Worm (Caenorhabditis elegans): ENCODE data around the gene gcy-3.

DNA sequence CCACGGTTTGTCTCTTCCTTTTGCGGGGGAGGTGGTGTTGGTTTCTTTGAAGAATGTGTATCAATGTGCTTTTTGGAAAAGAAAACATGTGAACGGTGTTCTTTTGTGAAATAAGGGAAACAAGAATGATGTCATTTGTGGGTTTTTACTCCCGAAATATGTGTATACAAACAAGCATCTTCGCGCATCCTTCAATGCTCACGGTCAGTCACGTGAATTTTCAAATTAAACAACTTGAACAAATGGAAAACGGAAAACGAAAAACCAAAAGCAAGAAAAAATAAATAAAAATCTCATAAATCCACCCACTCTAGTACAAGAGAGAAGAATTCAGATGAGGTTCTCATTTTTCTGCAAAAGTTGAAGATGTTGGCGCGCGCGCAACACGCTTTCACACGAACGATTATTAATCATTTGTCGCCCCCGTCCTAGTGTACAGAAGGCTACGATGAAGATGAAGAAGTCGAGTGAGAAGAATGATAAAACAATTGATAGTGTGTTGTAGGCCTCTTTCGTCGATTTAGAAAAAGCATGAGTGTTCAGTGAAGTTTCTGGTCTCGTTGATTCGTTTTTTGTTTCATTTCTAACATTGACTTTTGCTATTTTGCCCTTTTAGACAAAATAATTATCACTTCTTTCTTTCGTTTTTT, 21.9 kb downstream of the gcy-3 start:
- no peak for TF ChIP-seq dao-5 (tag; optimal IDR thresholded peaks at IDR 0.05)
- no peak for TF ChIP-seq him-1 (tag; optimal IDR thresholded peaks at IDR 0.05)
